Worm (Caenorhabditis elegans) whole organism, late embryonic: ENCODE results near the gene Y56A3A.41.

ENCODE experiments used
- dve-1 ChIP-seq: sonication (generic microtip); optimal IDR thresholded peaks from 2 replicates; lab custom pipeline; 2017; ENCODE audit warnings: antibody characterized with exemption, mild to moderate bottlenecking, missing genetic modification characterization, missing compliant biosample characterization
- ets-4 ChIP-seq: sonication (generic microtip); optimal IDR thresholded peaks from 2 replicates; lab custom pipeline; 2016; ENCODE audit warnings: missing genetic modification characterization, missing compliant biosample characterization
- hlh-8 ChIP-seq: sonication (generic microtip); optimal IDR thresholded peaks from 2 replicates; lab custom pipeline; 2016; ENCODE audit warnings: missing genotype, missing genetic modification characterization, missing compliant biosample characterization

DNA sequence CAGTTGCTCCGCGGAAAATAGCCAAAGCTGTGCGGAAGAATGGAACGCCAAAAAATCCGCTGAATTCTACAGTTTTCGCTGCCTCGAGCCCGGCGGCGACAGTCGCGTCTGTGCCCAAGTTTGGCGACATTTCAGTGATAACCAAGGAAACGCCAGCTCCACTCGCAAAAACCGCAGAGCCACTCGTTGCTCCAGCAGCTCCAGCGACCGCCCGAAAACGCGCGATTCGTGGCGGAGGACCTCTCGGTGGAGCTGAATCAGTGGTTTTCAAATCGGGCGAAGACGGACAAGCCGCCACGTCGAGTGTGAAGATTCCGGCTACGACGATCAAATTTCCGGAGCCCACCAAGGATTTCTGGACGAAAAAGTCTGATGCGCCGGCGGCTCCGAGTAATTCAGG lies 23.4 kb upstream of the Y56A3A.41 start:
- TF ChIP-seq dve-1 (tag; lab: Kevin White, UChicago) (no peak), hlh-8 (tag; lab: Kevin White, UChicago) (no peak), ets-4 (tag; lab: Kevin White, UChicago) (no peak)
